Fruit fly (Drosophila melanogaster): Measurements from ENCODE around the gene CG2924.

The CG2924 gene

dm6 chrX:2306307-2306706, 35.7 kb upstream of the CG2924 start (continued):
- TF ChIP-seq pita (GFP tag; optimal IDR thresholded peaks at IDR 0.05) (no peak), BtbVII (GFP tag; optimal IDR thresholded peaks at IDR 0.05) (peak; percentile 47), CG30403 (GFP tag; optimal IDR thresholded peaks at IDR 0.05) (peak; percentile 67), CG1792 (GFP tag; optimal IDR thresholded peaks at IDR 0.05) (peak; percentile 13), Camta (GFP tag; optimal IDR thresholded peaks at IDR 0.05) (peak; percentile 38), nom (GFP tag; optimal IDR thresholded peaks at IDR 0.05) (peak; percentile 16), Blimp-1 (GFP tag; optimal IDR thresholded peaks at IDR 0.05) (peak; percentile 21), Doc3 (GFP tag; IDR thresholded peaks at IDR 0.05; ENCODE audit: partially characterized antibody) (no peak), zfh1 (GFP tag; IDR thresholded peaks at IDR 0.05) (peak; percentile 61; the same call in 2 of the 3 replicates), odd (GFP tag; optimal IDR thresholded peaks at IDR 0.05) (peak; percentile 10), Abd-B (GFP tag; optimal IDR thresholded peaks at IDR 0.05) (peak; percentile 20), pnt (GFP tag; optimal IDR thresholded peaks at IDR 0.05) (peak; percentile 31), CG13296 (GFP tag; optimal IDR thresholded peaks at IDR 0.05) (peak; percentile 50), Max (GFP tag; optimal IDR thresholded peaks at IDR 0.05) (peak; percentile 55), CG2202 (tag; optimal IDR thresholded peaks at IDR 0.05) (no peak), CG5953 (GFP tag; IDR thresholded peaks at IDR 0.05) (no peak; the same call in 1 of the 2 replicates), grn (GFP tag; optimal IDR thresholded peaks at IDR 0.05) (no peak), jumu (GFP tag; optimal IDR thresholded peaks at IDR 0.05) (peak; percentile 42), E2f2 (GFP tag; IDR thresholded peaks at IDR 0.05) (peak; percentile 32; the same call in 1 of the 2 replicates), Aef1 (GFP tag; IDR thresholded peaks at IDR 0.05) (peak; percentile 56), B-H2 (GFP tag; optimal IDR thresholded peaks at IDR 0.05) (no peak), aop (GFP tag; IDR thresholded peaks at IDR 0.05) (no peak), CG15696 (tag; optimal IDR thresholded peaks at IDR 0.05) (peak; percentile 2), scrt (GFP tag; optimal IDR thresholded peaks at IDR 0.05) (peak; percentile 2), CG3407 (GFP tag; optimal IDR thresholded peaks at IDR 0.05) (no peak), vfl (GFP tag; optimal IDR thresholded peaks at IDR 0.05) (no peak), chm (GFP tag; IDR thresholded peaks at IDR 0.05) (0 out of 2 replicates have a peak, but pooled peaks have one; percentile 19), CG33557 (GFP tag; optimal IDR thresholded peaks at IDR 0.05) (no peak), CG31388 (GFP tag; optimal IDR thresholded peaks at IDR 0.05) (no peak), NfI (GFP tag; optimal IDR thresholded peaks at IDR 0.05) (peak; percentile 63), bbx (GFP tag; IDR thresholded peaks at IDR 0.05; ENCODE audit: partially characterized antibody) (no peak), Adf1 (GFP tag; IDR thresholded peaks at IDR 0.05) (no peak), CG11398 (GFP tag; optimal IDR thresholded peaks at IDR 0.05) (no peak), Opbp (GFP tag; IDR thresholded peaks at IDR 0.05; ENCODE audit: partially characterized antibody) (no peak), CG14965 (GFP tag; optimal IDR thresholded peaks at IDR 0.05; ENCODE audit: borderline replicate concordance) (peak; percentile 12), Sry-δ (GFP tag; optimal IDR thresholded peaks at IDR 0.05) (peak; percentile 16), mld (GFP tag; IDR thresholded peaks at IDR 0.05; ENCODE audit: partially characterized antibody) (no peak), CG11247 (GFP tag; IDR thresholded peaks at IDR 0.05) (0 out of 2 replicates have a peak, but pooled peaks have one; percentile 31), Atf6 (GFP tag; IDR thresholded peaks at IDR 0.05) (peak; percentile 38; the same call in 1 of the 2 replicates), CG10366 (GFP tag; IDR thresholded peaks at IDR 0.05) (peak; percentile 36; the same call in 1 of the 2 replicates), MBD-R2 (GFP tag; IDR thresholded peaks at IDR 0.05) (no peak; the same call in 1 of the 2 replicates), ERR (GFP tag; optimal IDR thresholded peaks at IDR 0.05) (no peak), NFAT (GFP tag; IDR thresholded peaks at IDR 0.05) (no peak), NC2α (GFP tag; optimal IDR thresholded peaks at IDR 0.05) (no peak), CG31365 (tag; optimal IDR thresholded peaks at IDR 0.05) (no peak), sima (GFP tag; optimal IDR thresholded peaks at IDR 0.05) (no peak), Lim3 (GFP tag; IDR thresholded peaks at IDR 0.05) (peak; percentile 44; the same call in 1 of the 2 replicates), E2f1 (GFP tag; IDR thresholded peaks at IDR 0.05) (peak; percentile 49), sisA (GFP tag; IDR thresholded peaks at IDR 0.05) (peak; percentile 62), Ada2b (GFP tag; IDR thresholded peaks at IDR 0.05) (peak; percentile 64), CrebB (tag; optimal IDR thresholded peaks at IDR 0.05) (no peak)

Data from whole organism, embryonic.